Worm (Caenorhabditis elegans): ENCODE data around the gene sri-53.

- TF ChIP-seq snpc-4 (tag; optimal IDR thresholded peaks at IDR 0.05) (no peak), ZK337.2 (GFP tag; IDR thresholded peaks at IDR 0.05) (no peak), nhr-25 (tag; optimal IDR thresholded peaks at IDR 0.05; ENCODE audit: borderline replicate concordance, insufficient read depth) (no peak)
Observed at ce11 chrII:3185848-3186247, 16.6 kb downstream of the sri-53 start.
